Fruit fly (Drosophila melanogaster) whole organism, pupa: ENCODE data around the gene HP6.

Experiments used
- CG10348 ChIP-seq: fragments of 200-800 bp; sonication (Bioruptor generic); IDR thresholded peaks from 2 replicates; pipeline ENCODE4 v1.3.6; 2022; ENCODE audit warnings: missing biosample characterization, missing genetic modification characterization
- CG12605 ChIP-seq: fragments of 200-800 bp; sonication (Bioruptor generic); IDR thresholded peaks from 2 replicates; pipeline ENCODE4 v1.3.6; 2022; ENCODE audit warnings: missing biosample characterization, missing genetic modification characterization
- CG13204 ChIP-seq: fragments of 200-800 bp; sonication (Bioruptor generic); optimal IDR thresholded peaks from 2 replicates; lab custom pipeline; 2018; ENCODE audit warnings: missing biosample characterization, mild to moderate bottlenecking, missing genetic modification characterization, moderate library complexity
- CG14655 ChIP-seq: fragments of 200-800 bp; sonication (Bioruptor generic); optimal IDR thresholded peaks from 3 replicates; lab custom pipeline; 2017; ENCODE audit warnings: mild to moderate bottlenecking, missing biosample characterization, missing genetic modification reagents, missing genetic modification characterization
- CG15710 ChIP-seq: fragments of 200-800 bp; sonication (Bioruptor generic); optimal IDR thresholded peaks from 2 replicates; lab custom pipeline; 2018; ENCODE audit warnings: missing biosample characterization, mild to moderate bottlenecking, missing genetic modification characterization, moderate library complexity
- CG17806 ChIP-seq: fragments of 200-800 bp; sonication (Bioruptor generic); optimal IDR thresholded peaks from 2 replicates; lab custom pipeline; 2018; ENCODE audit warnings: missing biosample characterization, mild to moderate bottlenecking, missing genetic modification characterization, moderate library complexity
- CG32121 ChIP-seq: fragments of 200-800 bp; sonication (Bioruptor generic); IDR thresholded peaks from 2 replicates; pipeline ENCODE4 v1.3.6; 2022; ENCODE audit warnings: missing biosample characterization, missing genetic modification characterization
- CG34367 ChIP-seq: fragments of 200-800 bp; sonication (Bioruptor generic); optimal IDR thresholded peaks from 2 replicates; lab custom pipeline; 2018; ENCODE audit warnings: missing biosample characterization, mild to moderate bottlenecking, missing genetic modification characterization
- CG4496 ChIP-seq: fragments of 200-800 bp; sonication (Bioruptor generic); IDR thresholded peaks from 3 replicates; pipeline ENCODE4 v1.3.6; 2022; ENCODE audit warnings: missing biosample characterization, missing genetic modification characterization
- CG8159 ChIP-seq: fragments of 200-800 bp; sonication (Bioruptor generic); optimal IDR thresholded peaks from 3 replicates; lab custom pipeline; 2018; ENCODE audit warnings: missing biosample characterization, mild to moderate bottlenecking, missing genetic modification characterization, moderate library complexity
- CG8301 ChIP-seq: fragments of 200-800 bp; sonication (Bioruptor generic); optimal IDR thresholded peaks from 2 replicates; lab custom pipeline; 2018; ENCODE audit warnings: missing biosample characterization, mild to moderate bottlenecking, missing genetic modification characterization
- CG9948 ChIP-seq: fragments of 200-800 bp; sonication (Bioruptor generic); optimal IDR thresholded peaks from 2 replicates; lab custom pipeline; 2018; ENCODE audit warnings: missing biosample characterization, mild to moderate bottlenecking, missing genetic modification characterization, moderate library complexity
- D1 ChIP-seq: fragments of 200-800 bp; sonication (Bioruptor generic); optimal IDR thresholded peaks from 2 replicates; lab custom pipeline; 2018; ENCODE audit warnings: missing biosample characterization, mild to moderate bottlenecking, missing genetic modification characterization, moderate library complexity
- EcR ChIP-seq: fragments of 200-800 bp; sonication (Bioruptor generic); optimal IDR thresholded peaks from 3 replicates; lab custom pipeline; 2019; ENCODE audit warnings: missing biosample characterization, missing genetic modification characterization, mild to moderate bottlenecking, moderate library complexity, missing genetic modification reagents
- Ets98B ChIP-seq: fragments of 200-800 bp; sonication (Bioruptor generic); IDR thresholded peaks from 2 replicates; pipeline ENCODE4 v1.3.6; 2022; ENCODE audit warnings: missing biosample characterization, missing genetic modification characterization
- Pif1A ChIP-seq: fragments of 200-800 bp; sonication (Bioruptor generic); optimal IDR thresholded peaks from 3 replicates; lab custom pipeline; 2016; ENCODE audit warnings: missing biosample characterization, missing genetic modification characterization
- Pif1B ChIP-seq: fragments of 200-800 bp; sonication (Bioruptor generic); optimal IDR thresholded peaks from 3 replicates; lab custom pipeline; 2016; ENCODE audit warnings: missing biosample characterization, missing genetic modification characterization
- Snoo ChIP-seq: fragments of 200-800 bp; sonication (Bioruptor generic); optimal IDR thresholded peaks from 3 replicates; lab custom pipeline; 2017; ENCODE audit warnings: missing biosample characterization, mild to moderate bottlenecking, missing genetic modification characterization, inconsistent platforms
- fd96Ca ChIP-seq: fragments of 200-800 bp; sonication (Bioruptor generic); IDR thresholded peaks from 3 replicates; pipeline ENCODE4 v1.3.6; 2022; ENCODE audit warnings: missing biosample characterization, missing genetic modification characterization
- gl ChIP-seq: fragments of 200-800 bp; sonication (Bioruptor generic); optimal IDR thresholded peaks from 2 replicates; lab custom pipeline; 2018; ENCODE audit warnings: missing biosample characterization, mild to moderate bottlenecking, missing genetic modification characterization
- rn ChIP-seq: fragments of 200-800 bp; sonication (Bioruptor generic); IDR thresholded peaks from 2 replicates; pipeline ENCODE4 v1.3.6; 2022; ENCODE audit warnings: missing biosample characterization, missing genetic modification characterization

The HP6 gene

DNA sequence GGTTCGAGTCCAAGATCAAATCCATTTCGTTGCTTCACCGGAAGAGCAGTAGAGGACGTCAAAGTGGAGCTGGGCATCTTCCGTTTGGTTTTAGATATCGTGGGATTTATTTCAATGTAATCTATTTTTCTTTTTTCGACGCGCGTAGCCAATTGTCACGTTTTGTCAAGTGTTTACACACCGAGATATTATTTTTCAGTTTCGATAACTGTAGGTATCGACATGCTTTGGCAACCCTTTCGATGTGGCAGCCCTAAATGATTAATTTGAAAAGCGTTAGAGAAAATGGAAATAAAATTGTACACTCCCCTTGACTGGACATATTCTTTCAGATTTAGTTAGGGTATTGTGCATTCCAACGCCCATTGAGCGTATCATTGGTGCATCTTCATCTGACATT is at the start of gene HP6:
TSS of gene HP6 (minus strand) at position 192 of the 400 bp plus-strand sequence.
- TF ChIP-seq CG12605 (GFP tag; lab: Robert Waterston, UW) (no peak), CG10348 (GFP tag; lab: Robert Waterston, UW) (no peak), CG8301 (tag; lab: Kevin White, UChicago) (no peak), rn (GFP tag; lab: Robert Waterston, UW) (no peak), CG15710 (tag; lab: Kevin White, UChicago) (no peak), Ets98B (GFP tag; lab: Robert Waterston, UW) (no peak), D1 (no peak), Snoo (no peak), Pif1B (GFP tag; lab: Kevin White, UChicago) (no peak), CG14655 (GFP tag; lab: Kevin White, UChicago) (no peak), CG13204 (GFP tag; lab: Kevin White, UChicago) (no peak), CG4496 (no peak), CG8159 (tag; lab: Kevin White, UChicago) (no peak)

DNA sequence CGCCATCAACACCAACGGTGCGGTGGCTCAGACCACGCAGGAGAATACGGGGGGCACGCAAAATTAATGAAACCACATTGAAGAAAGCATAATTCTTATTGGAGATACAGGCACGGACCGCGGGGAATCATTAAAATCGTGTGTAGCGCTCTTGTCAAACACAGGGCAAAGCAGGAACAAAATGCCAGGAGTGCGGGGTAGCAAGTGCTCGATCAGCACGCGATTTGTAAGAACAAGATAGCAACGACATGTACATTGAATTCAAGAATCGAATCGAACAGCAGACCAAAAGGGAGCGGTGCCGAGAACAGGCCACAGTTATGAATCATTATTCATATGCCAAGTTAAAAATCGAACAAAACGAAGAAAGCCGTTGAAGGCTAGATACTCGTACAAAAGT is 49.0 kb upstream of the HP6 start:
- TF ChIP-seq fd96Ca (GFP tag; lab: Robert Waterston, UW) (no peak), CG10348 (GFP tag; lab: Robert Waterston, UW) (no peak), Pif1B (GFP tag; lab: Kevin White, UChicago) (no peak), CG12605 (GFP tag; lab: Robert Waterston, UW) (no peak), EcR (no peak), CG8159 (tag; lab: Kevin White, UChicago) (no peak), Ets98B (GFP tag; lab: Robert Waterston, UW) (no peak), CG4496 (no peak), D1 (no peak), rn (GFP tag; lab: Robert Waterston, UW) (no peak), gl (tag; lab: Kevin White, UChicago) (no peak)

DNA sequence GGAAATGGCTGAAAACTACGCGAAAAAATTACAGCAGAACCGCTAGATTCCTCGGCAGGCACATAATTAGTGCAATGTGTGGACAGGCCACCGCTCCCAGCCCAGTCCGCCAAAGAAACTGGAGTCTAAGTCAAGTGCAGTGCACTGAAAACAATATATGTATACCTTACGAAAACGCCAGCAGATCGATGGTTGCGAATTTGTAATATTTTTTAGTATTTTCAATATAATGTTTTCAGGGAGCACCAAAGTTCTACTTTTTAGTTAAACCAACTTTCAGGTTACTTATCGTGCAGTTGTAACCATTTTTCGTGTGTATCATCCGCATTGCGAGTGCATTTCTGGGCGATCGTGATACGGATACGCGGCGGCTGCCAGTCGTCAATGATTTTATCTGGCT is 43.9 kb upstream of the HP6 start:
- TF ChIP-seq Pif1B (GFP tag; lab: Kevin White, UChicago) (no peak), CG15710 (tag; lab: Kevin White, UChicago) (no peak), EcR (no peak), Snoo (no peak), CG10348 (GFP tag; lab: Robert Waterston, UW) (no peak), CG17806 (tag; lab: Kevin White, UChicago) (peak; percentile 8), CG4496 (no peak), D1 (no peak), CG9948 (tag; lab: Kevin White, UChicago) (no peak), Pif1A (peak; percentile 26), CG8301 (tag; lab: Kevin White, UChicago) (peak; percentile 77), CG14655 (GFP tag; lab: Kevin White, UChicago) (peak; percentile 80), fd96Ca (GFP tag; lab: Robert Waterston, UW) (peak; percentile 70), CG8159 (tag; lab: Kevin White, UChicago) (no peak), rn (GFP tag; lab: Robert Waterston, UW) (no peak), CG34367 (tag; lab: Kevin White, UChicago) (no peak), CG32121 (GFP tag; lab: Robert Waterston, UW) (no peak), Ets98B (GFP tag; lab: Robert Waterston, UW) (peak; percentile 17; the same call in 1 of the 2 replicates), gl (tag; lab: Kevin White, UChicago) (no peak)
- TF ChIP-seq, all 21 proteins: peak for 6

DNA sequence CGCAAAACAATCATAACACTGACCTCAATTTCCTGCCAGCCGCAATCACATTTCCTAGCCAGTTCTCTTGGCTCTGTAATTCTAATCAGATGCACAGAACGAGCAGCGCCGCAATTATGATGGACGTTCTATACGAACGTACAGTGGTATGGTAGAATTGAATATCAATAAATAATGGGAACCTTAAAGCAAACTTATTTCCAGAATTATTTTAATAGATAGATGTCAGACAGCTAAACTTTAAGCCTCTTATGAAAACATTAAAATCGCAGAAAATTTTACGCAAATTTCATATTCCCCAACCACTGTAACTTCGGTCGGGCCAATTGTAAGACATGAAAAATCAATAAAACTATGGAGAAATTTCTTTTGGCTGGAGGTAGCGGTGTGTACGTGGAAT is 41.2 kb upstream of the HP6 start:
- TF ChIP-seq Pif1B (GFP tag; lab: Kevin White, UChicago): peak; percentile 14
- no peak for TF ChIP-seq D1
- TF ChIP-seq Pif1A: peak; percentile 50
- TF ChIP-seq CG14655 (GFP tag; lab: Kevin White, UChicago): peak; percentile 64
- TF ChIP-seq CG10348 (GFP tag; lab: Robert Waterston, UW): no peak
- no peak for TF ChIP-seq CG34367 (tag; lab: Kevin White, UChicago)
- peak; percentile 42; the same call in 1 of the 2 replicates for TF ChIP-seq CG12605 (GFP tag; lab: Robert Waterston, UW)
- no peak for TF ChIP-seq EcR
- TF ChIP-seq CG32121 (GFP tag; lab: Robert Waterston, UW): 0 out of 2 replicates have a peak, but pooled peaks have one; percentile 52
- peak; percentile 82 for TF ChIP-seq Ets98B (GFP tag; lab: Robert Waterston, UW)
- no peak for TF ChIP-seq CG15710 (tag; lab: Kevin White, UChicago)
- peak; percentile 18; the same call in 1 of the 3 replicates for TF ChIP-seq fd96Ca (GFP tag; lab: Robert Waterston, UW)
- TF ChIP-seq Snoo: no peak
- TF ChIP-seq CG13204 (GFP tag; lab: Kevin White, UChicago): no peak
- TF ChIP-seq gl (tag; lab: Kevin White, UChicago): no peak
- TF ChIP-seq rn (GFP tag; lab: Robert Waterston, UW): no peak
- peak; percentile 84 for TF ChIP-seq CG4496
- peak; percentile 14 for TF ChIP-seq CG8159 (tag; lab: Kevin White, UChicago)
- TF ChIP-seq CG8301 (tag; lab: Kevin White, UChicago): peak; percentile 74
- peak; percentile 25 for TF ChIP-seq CG17806 (tag; lab: Kevin White, UChicago)
- TF ChIP-seq CG9948 (tag; lab: Kevin White, UChicago): peak; percentile 6
- TF ChIP-seq, all 21 proteins: peak for 12

DNA sequence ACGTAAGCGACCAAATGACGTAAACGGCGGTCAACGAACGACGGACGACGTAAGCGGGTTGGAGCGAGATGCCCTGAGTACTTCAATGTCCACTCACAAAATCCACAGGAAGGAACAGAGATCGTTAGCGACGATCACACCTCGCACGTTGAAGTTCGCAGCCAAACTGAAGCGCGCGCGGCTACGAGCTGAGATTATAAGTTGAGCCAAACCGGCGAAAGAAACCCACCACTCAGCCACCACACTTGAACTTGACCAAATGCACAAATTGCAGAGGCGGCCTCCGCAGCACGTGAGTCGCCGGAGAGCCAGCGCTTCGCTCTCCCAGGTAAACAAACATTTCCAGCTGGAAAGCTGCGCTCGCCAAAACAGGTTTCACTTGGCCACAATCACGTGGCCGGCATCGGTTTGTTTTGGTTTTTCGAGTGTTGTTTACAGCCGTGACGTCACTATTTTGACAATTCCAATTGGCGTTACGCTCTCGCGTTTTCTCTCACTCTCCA is 36.2 kb upstream of the HP6 start, which contains the start of gene dpy:
TSS of gene dpy (minus strand) at position 161 of the 503 bp plus-strand sequence.
- TF ChIP-seq CG4496 (peak; percentile 46; the same call in 1 of the 3 replicates), rn (GFP tag; lab: Robert Waterston, UW) (no peak), EcR (peak; percentile 81), CG13204 (GFP tag; lab: Kevin White, UChicago) (peak; percentile 5), CG12605 (GFP tag; lab: Robert Waterston, UW) (no peak), CG32121 (GFP tag; lab: Robert Waterston, UW) (0 out of 2 replicates have a peak, but pooled peaks have one; percentile 9)
